Fruit fly (Drosophila melanogaster): ENCODE measurements around the gene CG9967.

Gene CG9967

DNA sequence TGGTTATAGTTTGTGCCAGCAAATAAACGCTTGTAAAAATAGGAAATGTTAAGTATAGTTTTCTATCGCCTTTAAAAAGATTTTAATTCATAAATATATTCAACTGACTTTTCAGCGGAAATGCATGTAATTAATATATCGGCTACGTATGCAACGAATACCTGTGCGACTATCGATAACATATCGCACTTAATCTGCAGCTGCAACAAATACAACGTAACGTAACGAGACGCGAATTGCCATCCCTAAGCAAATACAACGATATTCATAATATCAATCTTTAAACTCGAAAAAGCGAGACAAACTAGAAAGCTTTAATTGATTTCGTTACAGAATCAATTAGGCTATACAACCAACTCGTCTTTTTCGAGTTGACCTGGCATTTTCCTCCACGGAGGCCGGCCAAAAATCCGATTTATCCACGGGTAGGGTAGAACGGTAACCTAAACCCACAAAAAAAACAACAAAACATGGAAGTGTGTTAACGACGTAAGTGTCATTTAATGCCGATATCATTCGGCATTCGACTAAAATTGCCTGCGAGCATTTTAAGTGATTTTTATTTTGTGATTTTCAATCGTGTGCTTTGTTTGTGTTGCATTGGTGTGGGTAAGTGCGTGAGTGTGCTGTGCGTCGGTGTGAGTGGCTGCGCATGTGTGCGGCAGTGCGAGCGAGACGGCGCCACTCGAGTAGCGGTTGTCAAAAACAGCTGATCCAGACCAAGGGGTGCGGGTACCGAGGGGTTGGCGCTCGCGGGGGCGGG lies 18.7 kb upstream of the CG9967 start, which contains the start of gene Atxn7 (continued):
- TF ChIP-seq slp2 (GFP tag; optimal IDR thresholded peaks at IDR 0.05) (peak; percentile 55), pita (GFP tag; optimal IDR thresholded peaks at IDR 0.05) (no peak), Ssrp (tag; optimal IDR thresholded peaks at IDR 0.05) (peak; percentile 46), p53 (GFP tag; optimal IDR thresholded peaks at IDR 0.05) (peak; percentile 61), lbe (GFP tag; optimal IDR thresholded peaks at IDR 0.05) (peak; percentile 73), CG3065 (GFP tag; optimal IDR thresholded peaks at IDR 0.05) (peak; percentile 40), run (tag; optimal IDR thresholded peaks at IDR 0.05) (no peak), Doc2 (GFP tag; IDR thresholded peaks at IDR 0.05) (no peak), Xrp1 (GFP tag; IDR thresholded peaks at IDR 0.05) (peak; percentile 30; the same call in 1 of the 2 replicates), Sry-δ (GFP tag; optimal IDR thresholded peaks at IDR 0.05) (peak; percentile 95), stwl (tag; optimal IDR thresholded peaks at IDR 0.05) (peak; percentile 97), CG30020 (tag; optimal IDR thresholded peaks at IDR 0.05) (peak; percentile 56), unpg (GFP tag; optimal IDR thresholded peaks at IDR 0.05) (peak; percentile 80), dati (GFP tag; IDR thresholded peaks at IDR 0.05) (no peak), CG12155 (GFP tag; optimal IDR thresholded peaks at IDR 0.05) (peak; percentile 99), Stat92E (GFP tag; optimal IDR thresholded peaks at IDR 0.05) (no peak), CG10431 (GFP tag; optimal IDR thresholded peaks at IDR 0.05) (peak; percentile 82), bsh (GFP tag; optimal IDR thresholded peaks at IDR 0.05) (peak; percentile 1 to 74), Sry-β (GFP tag; optimal IDR thresholded peaks at IDR 0.05) (peak; percentile 28), Rx (GFP tag; IDR thresholded peaks at IDR 0.05) (0 out of 2 replicates have a peak, but pooled peaks have one; percentile 22), CG7928 (GFP tag; optimal IDR thresholded peaks at IDR 0.05) (no peak), dysf (GFP tag; IDR thresholded peaks at IDR 0.05) (peak; percentile 46; the same call in 2 of the 3 replicates), CG2116 (GFP tag; optimal IDR thresholded peaks at IDR 0.05) (peak; percentile 93), lola (GFP tag; optimal IDR thresholded peaks at IDR 0.05) (no peak), ranshi (GFP tag; IDR thresholded peaks at IDR 0.05) (peak; percentile 55; the same call in 1 of the 2 replicates), TFAM (GFP tag; optimal IDR thresholded peaks at IDR 0.05) (no peak), CHES-1-like (GFP tag; optimal IDR thresholded peaks at IDR 0.05) (peak; percentile 52), CG18599 (GFP tag; optimal IDR thresholded peaks at IDR 0.05) (peak; percentile 51), nmo (GFP tag; optimal IDR thresholded peaks at IDR 0.05) (peak; percentile 73), nerfin-2 (GFP tag; IDR thresholded peaks at IDR 0.05; ENCODE audit: partially characterized antibody) (peak; percentile 89), CG16779 (GFP tag; IDR thresholded peaks at IDR 0.05) (no peak), E2f1 (GFP tag; IDR thresholded peaks at IDR 0.05) (peak; percentile 36; the same call in 1 of the 2 replicates), CG11247 (GFP tag; IDR thresholded peaks at IDR 0.05) (peak; percentile 54), NC2α (GFP tag; optimal IDR thresholded peaks at IDR 0.05) (peak; percentile 47), CG31441 (GFP tag; IDR thresholded peaks at IDR 0.05) (peak; percentile 57), CG10366 (GFP tag; IDR thresholded peaks at IDR 0.05) (peak; percentile 58), yki (optimal IDR thresholded peaks at IDR 0.05) (no peak), CG12071 (GFP tag; optimal IDR thresholded peaks at IDR 0.05) (peak; percentile 62), CG14710 (tag; optimal IDR thresholded peaks at IDR 0.05) (peak; percentile 52), CG12942 (GFP tag; optimal IDR thresholded peaks at IDR 0.05) (peak; percentile 17), GATAe (GFP tag; conservative IDR thresholded peaks at IDR 0.05) (no peak), CG10565 (GFP tag; optimal IDR thresholded peaks at IDR 0.05) (no peak), jing (GFP tag; optimal IDR thresholded peaks at IDR 0.05) (no peak), CG5953 (GFP tag; IDR thresholded peaks at IDR 0.05) (peak; percentile 68; the same call in 1 of the 2 replicates), hkb (optimal IDR thresholded peaks at IDR 0.05) (no peak), hkb (GFP tag; IDR thresholded peaks at IDR 0.05) (peak; percentile 68), mam (GFP tag; optimal IDR thresholded peaks at IDR 0.05) (peak; percentile 15), MBD-R2 (GFP tag; IDR thresholded peaks at IDR 0.05) (peak; percentile 90), ab (GFP tag; optimal IDR thresholded peaks at IDR 0.05) (no peak), btn (GFP tag; optimal IDR thresholded peaks at IDR 0.05) (no peak)
